Worm (Caenorhabditis elegans) whole organism, early embryonic: ENCODE data around the gene fipr-2.

ENCODE experiments used
- B0310.2 ChIP-seq: sonication (generic microtip); optimal IDR thresholded peaks from 2 replicates; lab custom pipeline; 2016; ENCODE audit warnings: mild to moderate bottlenecking, missing genetic modification characterization, missing compliant biosample characterization
- ama-1 ChIP-seq: fragments of 150-350 bp; optimal IDR thresholded peaks from 2 replicates; lab custom pipeline; 2014
- ceh-36 ChIP-seq: sonication (generic microtip); optimal IDR thresholded peaks from 2 replicates; lab custom pipeline; 2016; ENCODE audit warnings: missing genetic modification characterization, inconsistent platforms, missing compliant biosample characterization
- hmg-4 ChIP-seq: fragments of 200-800 bp; sonication (Bioruptor generic); optimal IDR thresholded peaks from 2 replicates; lab custom pipeline; 2018; ENCODE audit warnings: mild to moderate bottlenecking, missing genetic modification characterization, missing compliant biosample characterization
- hnd-1 ChIP-seq: sonication (generic microtip); optimal IDR thresholded peaks from 2 replicates; lab custom pipeline; 2016; ENCODE audit warnings: missing genetic modification characterization, missing compliant biosample characterization
- sea-1 ChIP-seq: fragments of 200-800 bp; sonication (Bioruptor generic); conservative IDR thresholded peaks from 2 replicates; pipeline ENCODE4 v1.3.6; 2022; ENCODE audit warnings: missing genetic modification characterization, missing compliant biosample characterization
- tbx-11 ChIP-seq: fragments of 200-800 bp; sonication (Bioruptor generic); IDR thresholded peaks from 2 replicates; pipeline ENCODE4 v1.3.6; 2022; ENCODE audit warnings: missing genetic modification characterization, missing compliant biosample characterization

DNA sequence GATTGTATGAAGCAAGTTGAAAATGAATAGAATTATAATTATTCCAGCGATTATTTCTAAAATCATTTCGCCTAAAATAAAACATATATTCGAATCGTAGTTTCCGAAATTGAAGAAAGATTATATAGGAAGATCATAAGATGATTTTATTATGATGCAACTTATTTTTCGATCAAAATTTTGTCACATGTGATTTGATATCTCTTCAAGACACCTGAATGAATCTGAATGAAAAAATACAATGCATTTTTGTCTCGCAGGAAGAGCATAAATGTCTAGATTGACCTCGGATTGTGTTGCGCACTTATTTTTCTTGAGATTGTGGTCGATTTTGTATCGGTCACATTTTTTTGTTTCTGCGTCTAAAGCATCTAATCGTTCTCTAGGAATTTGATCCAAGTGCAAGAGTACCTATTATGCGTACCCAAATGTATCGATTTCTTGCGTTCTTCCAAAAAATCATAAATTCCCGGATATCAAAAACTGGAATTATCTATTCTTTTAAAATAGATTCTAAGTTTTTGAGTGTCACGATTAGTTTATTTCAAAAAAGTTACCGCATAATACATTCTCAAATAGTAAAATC, 45.4 kb downstream of the fipr-2 start, which contains the start of gene hrg-2:
- TF ChIP-seq sea-1 (GFP tag; lab: Robert Waterston, UW), result no peak
- TF ChIP-seq ama-1 (lab: Kevin White, UChicago), result no peak
- no peak for TF ChIP-seq hmg-4 (GFP tag; lab: Kevin White, UChicago)
- no peak for TF ChIP-seq tbx-11 (GFP tag; lab: Robert Waterston, UW)
- TF ChIP-seq ceh-36, result no peak
- TF ChIP-seq B0310.2, result no peak
- TF ChIP-seq hnd-1 (tag; lab: Kevin White, UChicago), result no peak
